Worm (Caenorhabditis elegans) whole organism, mixed stage, embryonic: Measurements from ENCODE around the gene ZK430.5.

Source experiments
- M03D4.4 ChIP-seq: sonication (generic microtip); optimal IDR thresholded peaks from 2 replicates; lab custom pipeline; 2017; ENCODE audit warnings: mild to moderate bottlenecking, missing genetic modification characterization, missing compliant biosample characterization
- bed-3 ChIP-seq: fragments of 200-800 bp; sonication (Bioruptor generic); optimal IDR thresholded peaks from 3 replicates; lab custom pipeline; 2018; ENCODE audit warnings: mild to moderate bottlenecking, missing genetic modification characterization, moderate library complexity, missing compliant biosample characterization
- blmp-1 ChIP-seq: fragments of 150-350 bp; optimal IDR thresholded peaks from 2 replicates; lab custom pipeline; 2014; ENCODE audit warnings: missing biosample characterization, missing genetic modification characterization
- ceh-39 ChIP-seq: fragments of 150-350 bp; optimal IDR thresholded peaks from 2 replicates; lab custom pipeline; 2014; ENCODE audit warnings: missing biosample characterization, missing genetic modification characterization
- ces-1 ChIP-seq: fragments of 150-350 bp; optimal IDR thresholded peaks from 2 replicates; lab custom pipeline; 2014; ENCODE audit warnings: missing biosample characterization, missing genetic modification reagents, missing genetic modification characterization
- cnd-1 ChIP-seq: fragments of 200-800 bp; sonication (Bioruptor generic); optimal IDR thresholded peaks from 2 replicates; lab custom pipeline; 2018; ENCODE audit warnings: mild to moderate bottlenecking, missing genetic modification characterization, missing compliant biosample characterization
- drap-1 ChIP-seq: fragments of 200-800 bp; sonication (Bioruptor generic); optimal IDR thresholded peaks from 3 replicates; lab custom pipeline; 2018; ENCODE audit warnings: mild to moderate bottlenecking, missing genetic modification characterization, missing compliant biosample characterization
- elt-3 ChIP-seq: fragments of 150-350 bp; optimal IDR thresholded peaks from 2 replicates; lab custom pipeline; 2014; ENCODE audit warnings: missing biosample characterization, missing genetic modification characterization
- flh-1 ChIP-seq: fragments of 200-800 bp; sonication (Bioruptor generic); optimal IDR thresholded peaks from 2 replicates; lab custom pipeline; 2018; ENCODE audit warnings: mild to moderate bottlenecking, missing genetic modification characterization, moderate library complexity, missing compliant biosample characterization
- ham-2 ChIP-seq: fragments of 200-800 bp; sonication (Bioruptor generic); optimal IDR thresholded peaks from 2 replicates; lab custom pipeline; 2018; ENCODE audit warnings: mild to moderate bottlenecking, missing genetic modification characterization, missing compliant biosample characterization
- hlh-1 ChIP-seq: fragments of 150-350 bp; optimal IDR thresholded peaks from 2 replicates; lab custom pipeline; 2014; ENCODE audit warnings: missing biosample characterization, missing genetic modification reagents, missing genetic modification characterization
- lin-13 ChIP-seq: fragments of 150-350 bp; optimal IDR thresholded peaks from 2 replicates; lab custom pipeline; 2014; ENCODE audit warnings: missing biosample characterization, missing genetic modification characterization
- lin-32 ChIP-seq: fragments of 200-800 bp; sonication (Bioruptor generic); optimal IDR thresholded peaks from 2 replicates; lab custom pipeline; 2018; ENCODE audit warnings: mild to moderate bottlenecking, missing genetic modification characterization, missing compliant biosample characterization
- lsy-2 ChIP-seq: fragments of 150-350 bp; optimal IDR thresholded peaks from 2 replicates; lab custom pipeline; 2014; ENCODE audit warnings: missing biosample characterization, missing genetic modification characterization
- mab-5 ChIP-seq: fragments of 150-350 bp; optimal IDR thresholded peaks from 2 replicates; lab custom pipeline; 2014; ENCODE audit warnings: missing biosample characterization, missing genetic modification characterization
- mep-1 ChIP-seq: fragments of 150-350 bp; optimal IDR thresholded peaks from 2 replicates; lab custom pipeline; 2017; ENCODE audit warnings: missing biosample characterization, missing genetic modification reagents, missing genetic modification characterization, inconsistent platforms
- mls-2 ChIP-seq: sonication (generic microtip); optimal IDR thresholded peaks from 2 replicates; lab custom pipeline; 2016; ENCODE audit warnings: mild to moderate bottlenecking, missing genetic modification characterization, moderate library complexity, missing compliant biosample characterization
- nhr-2 ChIP-seq: fragments of 150-350 bp; optimal IDR thresholded peaks from 2 replicates; lab custom pipeline; 2014; ENCODE audit warnings: missing biosample characterization, missing genetic modification characterization
- nhr-237 ChIP-seq: fragments of 150-350 bp; optimal IDR thresholded peaks from 2 replicates; lab custom pipeline; 2014; ENCODE audit warnings: missing biosample characterization, missing genetic modification characterization
- nhr-28 ChIP-seq: fragments of 150-350 bp; optimal IDR thresholded peaks from 2 replicates; lab custom pipeline; 2014; ENCODE audit warnings: missing biosample characterization, missing genetic modification characterization
- nhr-76 ChIP-seq: sonication (generic microtip); optimal IDR thresholded peaks from 2 replicates; lab custom pipeline; 2017; ENCODE audit warnings: missing biosample characterization, missing genetic modification characterization
- pha-4 ChIP-seq: fragments of 150-350 bp; optimal IDR thresholded peaks from 2 replicates; lab custom pipeline; 2018; ENCODE audit warnings: missing biosample characterization, missing genetic modification reagents, missing genetic modification characterization
- snpc-4 ChIP-seq: fragments of 150-350 bp; optimal IDR thresholded peaks from 2 replicates; lab custom pipeline; 2014; ENCODE audit warnings: missing biosample characterization, missing genetic modification characterization
- sptf-1 ChIP-seq: sonication (generic microtip); optimal IDR thresholded peaks from 2 replicates; lab custom pipeline; 2017; ENCODE audit warnings: mild to moderate bottlenecking, missing genetic modification characterization, moderate library complexity, missing compliant biosample characterization
- tbx-8 ChIP-seq: fragments of 200-800 bp; sonication (Bioruptor generic); optimal IDR thresholded peaks from 2 replicates; lab custom pipeline; 2018; ENCODE audit warnings: mild to moderate bottlenecking, missing genetic modification characterization, moderate library complexity, missing compliant biosample characterization
- unc-120 ChIP-seq: sonication (generic microtip); optimal IDR thresholded peaks from 2 replicates; lab custom pipeline; 2017; ENCODE audit warnings: missing genetic modification characterization, missing compliant biosample characterization; ENCODE audit not compliant: poor library complexity, severe bottlenecking
- unc-39 ChIP-seq: fragments of 150-350 bp; optimal IDR thresholded peaks from 2 replicates; lab custom pipeline; 2014; ENCODE audit warnings: missing biosample characterization, missing genetic modification characterization
- unc-62 ChIP-seq: fragments of 150-350 bp; optimal IDR thresholded peaks from 2 replicates; lab custom pipeline; 2014; ENCODE audit warnings: missing biosample characterization, missing genetic modification reagents, missing genetic modification characterization
- zip-8 ChIP-seq: fragments of 150-350 bp; optimal IDR thresholded peaks from 2 replicates; lab custom pipeline; 2014; ENCODE audit warnings: missing biosample characterization, missing genetic modification characterization
- ztf-11 ChIP-seq: fragments of 150-350 bp; optimal IDR thresholded peaks from 2 replicates; lab custom pipeline; 2014; ENCODE audit warnings: missing biosample characterization, missing genetic modification characterization

The ZK430.5 gene

ce11 chrII:4405358-4405757 is at the start of gene ZK430.5:
TSS of gene ZK430.5 (plus strand) at chrII:4405658.
- TF ChIP-seq lsy-2 (tag; lab: Kevin White, UChicago) (no peak), pha-4 (tag; lab: Kevin White, UChicago) (no peak)

ce11 chrII:4358765-4359164 is 46.7 kb upstream of the ZK430.5 start, which contains the start of gene lat-2:
TSS of gene lat-2 (plus strand) at chrII:4359065.
- TF ChIP-seq mls-2 (tag; lab: Kevin White, UChicago) (no peak), mab-5 (no peak), elt-3 (no peak), ham-2 (GFP tag; lab: Kevin White, UChicago) (no peak), bed-3 (GFP tag; lab: Kevin White, UChicago) (no peak), lin-13 (tag; lab: Kevin White, UChicago) (no peak), unc-39 (tag; lab: Kevin White, UChicago) (no peak), nhr-28 (tag; lab: Kevin White, UChicago) (no peak), unc-120 (tag; lab: Kevin White, UChicago) (no peak)

- TF ChIP-seq ces-1 = no peak
- no peak for TF ChIP-seq ztf-11
- TF ChIP-seq blmp-1 (tag; lab: Kevin White, UChicago) = no peak
- no peak for TF ChIP-seq mls-2 (tag; lab: Kevin White, UChicago)
- no peak for TF ChIP-seq lin-32
- no peak for TF ChIP-seq sptf-1 (tag; lab: Kevin White, UChicago)
- TF ChIP-seq nhr-2 (tag; lab: Kevin White, UChicago) = no peak
- TF ChIP-seq, all 35 proteins: peak for 0
These were observed 46.2 kb upstream of the ZK430.5 start for ce11 chrII:4359219-4359618.

- TF ChIP-seq elt-3 (no peak), flh-1 (GFP tag; lab: Kevin White, UChicago) (no peak), nhr-2 (tag; lab: Kevin White, UChicago) (no peak), nhr-76 (tag; lab: Kevin White, UChicago) (no peak), bed-3 (GFP tag; lab: Kevin White, UChicago) (no peak), mep-1 (tag; lab: Kevin White, UChicago) (no peak), pha-4 (tag; lab: Kevin White, UChicago) (no peak), nhr-237 (tag; lab: Kevin White, UChicago) (no peak), zip-8 (tag; lab: Kevin White, UChicago) (no peak), M03D4.4 (tag; lab: Kevin White, UChicago) (no peak), ztf-11 (no peak), ces-1 (no peak), unc-39 (tag; lab: Kevin White, UChicago) (no peak), snpc-4 (tag; lab: Kevin White, UChicago) (no peak), mab-5 (no peak), nhr-28 (tag; lab: Kevin White, UChicago) (no peak), ham-2 (GFP tag; lab: Kevin White, UChicago) (no peak), unc-62 (GFP tag; lab: Kevin White, UChicago) (no peak), ceh-39 (no peak)
These were observed 43.4 kb upstream of the ZK430.5 start for ce11 chrII:4362088-4362487.

ce11 chrII:4367923-4368322 is 37.5 kb upstream of the ZK430.5 start, which contains the start of gene try-9:
TSS of gene try-9 (plus strand) at chrII:4368223.
- TF ChIP-seq snpc-4 (tag; lab: Kevin White, UChicago) (no peak), nhr-2 (tag; lab: Kevin White, UChicago) (no peak), blmp-1 (tag; lab: Kevin White, UChicago) (no peak), cnd-1 (tag; lab: Kevin White, UChicago) (no peak), mep-1 (tag; lab: Kevin White, UChicago) (no peak), ham-2 (GFP tag; lab: Kevin White, UChicago) (no peak)

- no peak for TF ChIP-seq nhr-2 (tag; lab: Kevin White, UChicago)
- TF ChIP-seq cnd-1 (tag; lab: Kevin White, UChicago) = no peak
- TF ChIP-seq M03D4.4 (tag; lab: Kevin White, UChicago) = no peak
- TF ChIP-seq sptf-1 (tag; lab: Kevin White, UChicago) = no peak
- no peak for TF ChIP-seq ceh-39
- no peak for TF ChIP-seq snpc-4 (tag; lab: Kevin White, UChicago)
- no peak for TF ChIP-seq mls-2 (tag; lab: Kevin White, UChicago)
- TF ChIP-seq unc-62 (GFP tag; lab: Kevin White, UChicago) = no peak
- no peak for TF ChIP-seq bed-3 (GFP tag; lab: Kevin White, UChicago)
- TF ChIP-seq hlh-1 (tag; lab: Kevin White, UChicago) = no peak
- TF ChIP-seq drap-1 (GFP tag; lab: Kevin White, UChicago) = no peak
- TF ChIP-seq unc-39 (tag; lab: Kevin White, UChicago) = no peak
- no peak for TF ChIP-seq ces-1
- TF ChIP-seq lin-32 = no peak
- TF ChIP-seq tbx-8 (GFP tag; lab: Kevin White, UChicago) = no peak
- no peak for TF ChIP-seq lsy-2 (tag; lab: Kevin White, UChicago)
- no peak for TF ChIP-seq mab-5
- TF ChIP-seq ham-2 (GFP tag; lab: Kevin White, UChicago) = no peak
These were observed 35.7 kb upstream of the ZK430.5 start for ce11 chrII:4369715-4370114.
